Worm (Caenorhabditis elegans): ENCODE data around the gene hlh-19.

ce11 chrX:527663-528062 is 29.4 kb downstream of the hlh-19 start:
- TF ChIP-seq Y22D7AL.16 (tag; optimal IDR thresholded peaks at IDR 0.05) (no peak), pag-3 (tag; optimal IDR thresholded peaks at IDR 0.05; ENCODE audit: borderline replicate concordance) (no peak), ceh-30 (tag; optimal IDR thresholded peaks at IDR 0.05) (no peak), ama-1 (optimal IDR thresholded peaks at IDR 0.05) (no peak), F13H6.1 (tag; optimal IDR thresholded peaks at IDR 0.05) (no peak), C38D4.7 (GFP tag; optimal IDR thresholded peaks at IDR 0.05) (no peak), pat-9 (tag; optimal IDR thresholded peaks at IDR 0.05) (no peak), ceh-9 (tag; optimal IDR thresholded peaks at IDR 0.05) (no peak), dmd-4 (tag; optimal IDR thresholded peaks at IDR 0.05; ENCODE audit: borderline replicate concordance) (no peak)
